Fruit fly (Drosophila melanogaster): Measurements from ENCODE around the gene mrn.

Gene mrn

DNA sequence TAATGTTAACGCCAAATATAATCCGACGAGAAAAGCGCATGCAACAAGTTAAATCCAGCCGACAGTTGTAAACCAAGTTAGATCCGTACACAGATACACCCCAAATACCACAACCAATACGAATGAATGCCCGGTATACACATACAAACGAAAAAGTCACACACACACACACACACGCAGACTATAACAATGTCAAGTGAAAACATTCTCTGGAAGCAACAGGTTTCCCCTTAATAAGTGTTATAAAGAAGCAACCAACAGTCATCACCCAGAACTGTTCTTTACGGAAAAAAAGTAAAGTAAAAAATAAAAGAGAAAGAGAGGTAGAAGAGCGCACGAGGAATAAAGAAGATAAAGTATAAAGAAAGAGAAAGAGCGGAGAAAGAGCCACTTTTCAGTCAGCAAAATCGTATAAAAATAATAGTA is 44.5 kb downstream of the mrn start:
- TF ChIP-seq tup (GFP tag; optimal IDR thresholded peaks at IDR 0.05): no peak
- TF ChIP-seq Deaf1 (tag; optimal IDR thresholded peaks at IDR 0.05): no peak
- no peak for TF ChIP-seq CG12219 (GFP tag; optimal IDR thresholded peaks at IDR 0.05)
- no peak for TF ChIP-seq CG2199 (GFP tag; IDR thresholded peaks at IDR 0.05)
- no peak for TF ChIP-seq Hmx (GFP tag; optimal IDR thresholded peaks at IDR 0.05)
- TF ChIP-seq abd-A (tag; optimal IDR thresholded peaks at IDR 0.05): peak; percentile 56
- TF ChIP-seq CG2129 (GFP tag; IDR thresholded peaks at IDR 0.05; ENCODE audit: partially characterized antibody): no peak
- TF ChIP-seq nom (GFP tag; optimal IDR thresholded peaks at IDR 0.05): peak; percentile 52
- no peak for TF ChIP-seq Dek (tag; optimal IDR thresholded peaks at IDR 0.05)
- TF ChIP-seq dati (GFP tag; IDR thresholded peaks at IDR 0.05): no peak
- no peak for TF ChIP-seq bbx (GFP tag; IDR thresholded peaks at IDR 0.05; ENCODE audit: partially characterized antibody)
- no peak for TF ChIP-seq gce (GFP tag; IDR thresholded peaks at IDR 0.05)
- no peak for TF ChIP-seq CG11504 (tag; optimal IDR thresholded peaks at IDR 0.05)
- no peak for TF ChIP-seq hbn (GFP tag; IDR thresholded peaks at IDR 0.05; ENCODE audit: partially characterized antibody)
- no peak for TF ChIP-seq CG12236 (GFP tag; optimal IDR thresholded peaks at IDR 0.05)
- no peak for TF ChIP-seq CG3838 (GFP tag; optimal IDR thresholded peaks at IDR 0.05)
- TF ChIP-seq gro (GFP tag; optimal IDR thresholded peaks at IDR 0.05): no peak
- TF ChIP-seq Bdp1 (GFP tag; optimal IDR thresholded peaks at IDR 0.05): no peak
- no peak for TF ChIP-seq Kr (GFP tag; optimal IDR thresholded peaks at IDR 0.05)
- no peak for TF ChIP-seq CG2202 (tag; optimal IDR thresholded peaks at IDR 0.05)
- no peak for TF ChIP-seq unpg (GFP tag; optimal IDR thresholded peaks at IDR 0.05)
- TF ChIP-seq grau (tag; optimal IDR thresholded peaks at IDR 0.05): no peak
- TF ChIP-seq CG17612 (GFP tag; IDR thresholded peaks at IDR 0.05): no peak
- TF ChIP-seq usp (GFP tag; optimal IDR thresholded peaks at IDR 0.05): no peak
- peak; percentile 95 for TF ChIP-seq scrt (GFP tag; optimal IDR thresholded peaks at IDR 0.05)
- TF ChIP-seq CG1832 (GFP tag; optimal IDR thresholded peaks at IDR 0.05): no peak
- TF ChIP-seq CG4404 (GFP tag; IDR thresholded peaks at IDR 0.05): no peak
- TF ChIP-seq Pdp1 (GFP tag; optimal IDR thresholded peaks at IDR 0.05): no peak
- TF ChIP-seq sqz (GFP tag; optimal IDR thresholded peaks at IDR 0.05): peak; percentile 56
- TF ChIP-seq Sin3A (optimal IDR thresholded peaks at IDR 0.05): no peak
- no peak for TF ChIP-seq jigr1 (GFP tag; IDR thresholded peaks at IDR 0.05)
- no peak for TF ChIP-seq CG10147 (GFP tag; optimal IDR thresholded peaks at IDR 0.05)
- TF ChIP-seq cg (GFP tag; optimal IDR thresholded peaks at IDR 0.05): peak; percentile 86
- TF ChIP-seq CG6854 (GFP tag; optimal IDR thresholded peaks at IDR 0.05): no peak
- 0 out of 3 replicates have a peak, but pooled peaks have one; percentile 16 for TF ChIP-seq zfh1 (GFP tag; IDR thresholded peaks at IDR 0.05)
- no peak for TF ChIP-seq CTCF (GFP tag; optimal IDR thresholded peaks at IDR 0.05)
- TF ChIP-seq odd (GFP tag; optimal IDR thresholded peaks at IDR 0.05): no peak
- no peak for TF ChIP-seq lov (optimal IDR thresholded peaks at IDR 0.05)
- no peak for TF ChIP-seq lov (GFP tag; IDR thresholded peaks at IDR 0.05)
- TF ChIP-seq CG8388 (GFP tag; optimal IDR thresholded peaks at IDR 0.05): no peak
- TF ChIP-seq Ets97D (GFP tag; optimal IDR thresholded peaks at IDR 0.05): no peak
- TF ChIP-seq ap (GFP tag; IDR thresholded peaks at IDR 0.05): no peak
- TF ChIP-seq so (GFP tag; IDR thresholded peaks at IDR 0.05): no peak
- no peak for TF ChIP-seq CG12942 (GFP tag; optimal IDR thresholded peaks at IDR 0.05)
- TF ChIP-seq CG15601 (tag; optimal IDR thresholded peaks at IDR 0.05): no peak
- peak; percentile 70 for TF ChIP-seq kni (GFP tag; optimal IDR thresholded peaks at IDR 0.05)
- TF ChIP-seq NFAT (GFP tag; IDR thresholded peaks at IDR 0.05): no peak
- TF ChIP-seq CG12104 (GFP tag; optimal IDR thresholded peaks at IDR 0.05): no peak
- TF ChIP-seq B-H1 (GFP tag; IDR thresholded peaks at IDR 0.05): no peak
- TF ChIP-seq chn (GFP tag; optimal IDR thresholded peaks at IDR 0.05): no peak
- no peak for TF ChIP-seq CG13296 (GFP tag; optimal IDR thresholded peaks at IDR 0.05)
- no peak for TF ChIP-seq pzg (GFP tag; optimal IDR thresholded peaks at IDR 0.05)
- no peak for TF ChIP-seq sisA (GFP tag; IDR thresholded peaks at IDR 0.05)

All from whole organism, embryonic.